Worm (Caenorhabditis elegans) whole organism, young adult: ENCODE results near the gene perm-5.
A peak's percentile ranks its signal among the peaks of the same experiment; 100 is the strongest.

Experiments
- B0261.1 ChIP-seq: sonication (generic microtip); optimal IDR thresholded peaks from 2 replicates; lab custom pipeline; 2016; ENCODE audit warnings: mild to moderate bottlenecking, missing genetic modification characterization, moderate library complexity, missing compliant biosample characterization
- C06A6.2 ChIP-seq: fragments of 200-800 bp; sonication (Bioruptor generic); conservative IDR thresholded peaks from 2 replicates; pipeline ENCODE4 v1.3.6; 2022; ENCODE audit warnings: missing genetic modification characterization, missing compliant biosample characterization
- F10E7.11 ChIP-seq: sonication (generic microtip); optimal IDR thresholded peaks from 2 replicates; lab custom pipeline; 2017; ENCODE audit warnings: mild to moderate bottlenecking, missing genetic modification characterization, moderate library complexity, missing compliant biosample characterization
- F22D6.2 ChIP-seq: sonication (generic microtip); optimal IDR thresholded peaks from 2 replicates; lab custom pipeline; 2016; ENCODE audit warnings: mild to moderate bottlenecking, missing genetic modification characterization, missing compliant biosample characterization
- F37B4.10 ChIP-seq: fragments of 200-800 bp; sonication (Bioruptor generic); IDR thresholded peaks from 2 replicates; pipeline ENCODE4 v1.3.6; 2022; ENCODE audit warnings: missing genetic modification characterization, missing compliant biosample characterization
- F49E8.2 ChIP-seq: sonication (generic microtip); optimal IDR thresholded peaks from 3 replicates; lab custom pipeline; 2017; ENCODE audit warnings: missing genetic modification characterization, mild to moderate bottlenecking, missing compliant biosample characterization, antibody characterized with exemption, moderate library complexity; ENCODE audit not compliant: insufficient read depth
- K11D2.4 ChIP-seq: fragments of 200-800 bp; sonication (Bioruptor generic); IDR thresholded peaks from 2 replicates; pipeline ENCODE4 v1.3.6; 2022; ENCODE audit warnings: missing genetic modification reagents, missing genetic modification characterization, missing compliant biosample characterization
- T26A5.8 ChIP-seq: sonication (generic microtip); optimal IDR thresholded peaks from 2 replicates; lab custom pipeline; 2016; ENCODE audit warnings: missing genetic modification characterization, missing compliant biosample characterization
- Y53G8AR.9 ChIP-seq: fragments of 200-800 bp; sonication (Bioruptor generic); conservative IDR thresholded peaks from 2 replicates; pipeline ENCODE4 v1.3.6; 2022; ENCODE audit warnings: missing genetic modification reagents, missing genetic modification characterization, missing compliant biosample characterization
- Y67H2A.10 ChIP-seq: fragments of 200-800 bp; sonication (Bioruptor generic); conservative IDR thresholded peaks from 2 replicates; pipeline ENCODE4 v1.3.6; 2022; ENCODE audit warnings: missing genetic modification reagents, missing genetic modification characterization, missing compliant biosample characterization
- ZK185.1 ChIP-seq: sonication (generic microtip); optimal IDR thresholded peaks from 2 replicates; lab custom pipeline; 2016; ENCODE audit warnings: mild to moderate bottlenecking, missing genetic modification characterization, missing compliant biosample characterization; ENCODE audit not compliant: poor library complexity, severe bottlenecking
- aptf-2 ChIP-seq: fragments of 200-800 bp; sonication (Bioruptor generic); conservative IDR thresholded peaks from 2 replicates; pipeline ENCODE4 v1.3.6; 2022; ENCODE audit warnings: missing genetic modification reagents, missing genetic modification characterization, missing compliant biosample characterization
- attf-5 ChIP-seq: fragments of 200-800 bp; sonication (Bioruptor generic); optimal IDR thresholded peaks from 2 replicates; lab custom pipeline; 2018; ENCODE audit warnings: mild to moderate bottlenecking, missing genetic modification characterization, missing compliant biosample characterization
- ceh-58 ChIP-seq: fragments of 200-800 bp; sonication (Bioruptor generic); IDR thresholded peaks from 2 replicates; pipeline ENCODE4 v1.3.6; 2022; ENCODE audit warnings: missing genetic modification characterization, missing compliant biosample characterization
- ceh-91 ChIP-seq: fragments of 200-800 bp; sonication (Bioruptor generic); IDR thresholded peaks from 2 replicates; pipeline ENCODE4 v1.3.6; 2022; ENCODE audit warnings: missing genetic modification reagents, missing genetic modification characterization, missing compliant biosample characterization
- chd-7 ChIP-seq: sonication (generic microtip); optimal IDR thresholded peaks from 2 replicates; lab custom pipeline; 2016; ENCODE audit warnings: mild to moderate bottlenecking, missing genetic modification characterization, moderate library complexity, missing compliant biosample characterization
- die-1 ChIP-seq: sonication (generic microtip); optimal IDR thresholded peaks from 2 replicates; lab custom pipeline; 2016; ENCODE audit warnings: missing genotype, mild to moderate bottlenecking, missing genetic modification characterization, missing compliant biosample characterization
- efl-1 ChIP-seq: fragments of 150-350 bp; optimal IDR thresholded peaks from 2 replicates; lab custom pipeline; 2014; ENCODE audit warnings: missing biosample characterization, missing genetic modification reagents, missing genetic modification characterization
- him-1 ChIP-seq: sonication (generic microtip); optimal IDR thresholded peaks from 2 replicates; lab custom pipeline; 2016; ENCODE audit warnings: missing genotype, missing genetic modification reagents, missing genetic modification characterization, missing compliant biosample characterization
- hlh-12 ChIP-seq: sonication (generic microtip); optimal IDR thresholded peaks from 2 replicates; lab custom pipeline; 2016; ENCODE audit warnings: missing genetic modification characterization, missing compliant biosample characterization
- lag-1 ChIP-seq: fragments of 200-800 bp; sonication (Bioruptor generic); IDR thresholded peaks from 2 replicates; pipeline ENCODE4 v1.3.6; 2022; ENCODE audit warnings: missing genetic modification reagents, missing genetic modification characterization, missing compliant biosample characterization
- lin-54 ChIP-seq: fragments of 200-800 bp; sonication (Bioruptor generic); optimal IDR thresholded peaks from 2 replicates; lab custom pipeline; 2018; ENCODE audit warnings: mild to moderate bottlenecking, missing genetic modification characterization, missing compliant biosample characterization
- lir-1 ChIP-seq: fragments of 200-800 bp; sonication (Bioruptor generic); conservative IDR thresholded peaks from 2 replicates; pipeline ENCODE4 v1.3.6; 2022; ENCODE audit warnings: missing genetic modification reagents, missing genetic modification characterization, missing compliant biosample characterization
- lsy-27 ChIP-seq: sonication (generic microtip); optimal IDR thresholded peaks from 2 replicates; lab custom pipeline; 2017; ENCODE audit warnings: missing genetic modification characterization, mild to moderate bottlenecking, missing compliant biosample characterization, antibody characterized with exemption, missing genotype, borderline replicate concordance; ENCODE audit not compliant: insufficient read depth
- madf-10 ChIP-seq: sonication (generic microtip); optimal IDR thresholded peaks from 2 replicates; lab custom pipeline; 2016; ENCODE audit warnings: mild to moderate bottlenecking, missing genetic modification characterization, missing compliant biosample characterization
- madf-3 ChIP-seq: fragments of 200-800 bp; sonication (Bioruptor generic); IDR thresholded peaks from 2 replicates; pipeline ENCODE4 v1.3.6; 2022; ENCODE audit warnings: missing genetic modification reagents, missing genetic modification characterization, missing compliant biosample characterization
- mcd-1 ChIP-seq: fragments of 200-800 bp; sonication (Bioruptor generic); IDR thresholded peaks from 2 replicates; pipeline ENCODE4 v1.3.6; 2022; ENCODE audit warnings: missing genetic modification reagents, missing genetic modification characterization, missing compliant biosample characterization
- nfyb-1 ChIP-seq: fragments of 200-800 bp; sonication (Bioruptor generic); IDR thresholded peaks from 2 replicates; pipeline ENCODE4 v1.3.6; 2022; ENCODE audit warnings: missing genetic modification reagents, missing genetic modification characterization, missing compliant biosample characterization
- nhr-27 ChIP-seq: fragments of 200-800 bp; sonication (Bioruptor generic); optimal IDR thresholded peaks from 2 replicates; lab custom pipeline; 2018; ENCODE audit warnings: mild to moderate bottlenecking, missing genetic modification characterization, moderate library complexity, missing compliant biosample characterization
- nhr-80 ChIP-seq: sonication (generic microtip); optimal IDR thresholded peaks from 2 replicates; lab custom pipeline; 2016; ENCODE audit warnings: missing genetic modification characterization, missing compliant biosample characterization
- nhr-90 ChIP-seq: sonication (generic microtip); optimal IDR thresholded peaks from 2 replicates; lab custom pipeline; 2016; ENCODE audit warnings: missing genotype, mild to moderate bottlenecking, missing genetic modification characterization, missing compliant biosample characterization
- pha-4 ChIP-seq: fragments of 150-350 bp; sonication (generic microtip); optimal IDR thresholded peaks from 2 replicates; lab custom pipeline; 2014; ENCODE audit warnings: missing biosample characterization, missing genetic modification reagents, missing genetic modification characterization
- rcor-1 ChIP-seq: fragments of 200-800 bp; sonication (Bioruptor generic); IDR thresholded peaks from 2 replicates; pipeline ENCODE4 v1.3.6; 2022; ENCODE audit warnings: missing genetic modification reagents, missing genetic modification characterization, missing compliant biosample characterization
- repo-1 ChIP-seq: sonication (generic microtip); optimal IDR thresholded peaks from 2 replicates; lab custom pipeline; 2017; ENCODE audit warnings: mild to moderate bottlenecking, missing genetic modification characterization, missing compliant biosample characterization
- rpc-1 ChIP-seq, 2 experiments: fragments of 150-350 bp in 1 of 2; sonication (generic microtip) in 1 of 2; optimal IDR thresholded peaks; 2 replicates each; lab custom pipeline; 2014 to 2018; ENCODE audit warnings: missing biosample characterization in 1 of 2, missing genetic modification characterization in 1 of 2, missing genetic modification reagents in 1 of 2, missing genotype in 1 of 2
- sdz-38 ChIP-seq: sonication (generic microtip); optimal IDR thresholded peaks from 2 replicates; lab custom pipeline; 2016; ENCODE audit warnings: missing genotype, missing genetic modification characterization, missing compliant biosample characterization
- sea-2 ChIP-seq: fragments of 200-800 bp; sonication (Bioruptor generic); IDR thresholded peaks from 2 replicates; pipeline ENCODE4 v1.3.6; 2022; ENCODE audit warnings: missing genetic modification characterization, missing compliant biosample characterization
- snpc-1.3 ChIP-seq: sonication (generic microtip); optimal IDR thresholded peaks from 2 replicates; lab custom pipeline; 2017; ENCODE audit warnings: missing genetic modification characterization, mild to moderate bottlenecking, missing compliant biosample characterization, antibody characterized with exemption, moderate library complexity, missing genotype, missing genetic modification reagents; ENCODE audit not compliant: insufficient read depth
- somi-1 ChIP-seq: fragments of 200-800 bp; sonication (Bioruptor generic); optimal IDR thresholded peaks from 2 replicates; lab custom pipeline; 2018; ENCODE audit warnings: mild to moderate bottlenecking, missing genetic modification characterization, missing compliant biosample characterization
- unc-130 ChIP-seq: sonication (generic microtip); optimal IDR thresholded peaks from 2 replicates; lab custom pipeline; 2016; ENCODE audit warnings: missing genetic modification reagents, missing genetic modification characterization, missing compliant biosample characterization
- zfh-2 ChIP-seq: fragments of 200-800 bp; sonication (Bioruptor generic); conservative IDR thresholded peaks from 2 replicates; pipeline ENCODE4 v1.3.6; 2022; ENCODE audit warnings: missing genetic modification reagents, missing genetic modification characterization, missing compliant biosample characterization
- zim-3 ChIP-seq: sonication (generic microtip); optimal IDR thresholded peaks from 2 replicates; lab custom pipeline; 2017; ENCODE audit warnings: mild to moderate bottlenecking, missing genetic modification characterization, moderate library complexity, missing compliant biosample characterization
- ztf-22 ChIP-seq: fragments of 200-800 bp; sonication (Bioruptor generic); optimal IDR thresholded peaks from 2 replicates; lab custom pipeline; 2018; ENCODE audit warnings: mild to moderate bottlenecking, missing genetic modification characterization, moderate library complexity, missing compliant biosample characterization
- ztf-25 ChIP-seq: fragments of 200-800 bp; sonication (Bioruptor generic); IDR thresholded peaks from 2 replicates; pipeline ENCODE4 v1.3.6; 2022; ENCODE audit warnings: missing genetic modification reagents, missing genetic modification characterization, missing compliant biosample characterization
- ztf-3 ChIP-seq: fragments of 200-800 bp; sonication (Bioruptor generic); optimal IDR thresholded peaks from 2 replicates; lab custom pipeline; 2018; ENCODE audit warnings: mild to moderate bottlenecking, missing genetic modification characterization, missing compliant biosample characterization

perm-5 gene

DNA sequence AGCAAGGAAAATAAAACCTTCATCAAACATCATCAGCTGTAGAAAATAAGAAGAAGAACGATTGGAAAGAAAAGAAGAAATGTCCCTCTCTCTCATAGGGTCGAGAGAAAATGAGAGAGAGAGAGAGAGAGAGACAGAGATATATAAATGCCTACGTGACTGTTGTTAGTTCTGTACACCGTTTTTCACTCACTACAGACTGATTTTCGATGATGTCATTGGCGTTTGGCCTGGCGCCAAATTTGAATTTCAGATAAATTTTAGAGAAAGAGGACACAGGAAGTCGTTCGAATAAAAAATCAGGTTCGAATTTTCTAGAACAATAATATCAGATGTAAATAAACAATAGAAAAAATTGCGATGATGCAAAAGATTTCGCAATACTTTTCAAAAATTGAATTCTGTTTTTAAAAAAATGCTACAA, 47.3 kb downstream of the perm-5 start (continued):
- TF ChIP-seq nhr-80 (tag; lab: Kevin White, UChicago) (no peak), sea-2 (GFP tag; lab: Robert Waterston, UW) (no peak), zfh-2 (GFP tag; lab: Robert Waterston, UW) (no peak), repo-1 (tag; lab: Kevin White, UChicago) (no peak), C06A6.2 (peak; percentile 61; the same call in 1 of the 2 replicates), attf-5 (GFP tag; lab: Kevin White, UChicago) (peak; percentile 41), Y53G8AR.9 (GFP tag; lab: Robert Waterston, UW) (no peak), somi-1 (GFP tag; lab: Kevin White, UChicago) (peak; percentile 43), F37B4.10 (GFP tag; lab: Robert Waterston, UW) (no peak), ZK185.1 (tag; lab: Kevin White, UChicago) (no peak), madf-3 (GFP tag; lab: Robert Waterston, UW) (no peak), ztf-3 (GFP tag; lab: Kevin White, UChicago) (no peak), chd-7 (tag; lab: Kevin White, UChicago) (no peak), efl-1 (GFP tag; lab: Kevin White, UChicago) (no peak), lsy-27 (tag; lab: Kevin White, UChicago) (no peak), nhr-27 (tag; lab: Kevin White, UChicago) (no peak), ceh-58 (GFP tag; lab: Robert Waterston, UW) (no peak)

DNA sequence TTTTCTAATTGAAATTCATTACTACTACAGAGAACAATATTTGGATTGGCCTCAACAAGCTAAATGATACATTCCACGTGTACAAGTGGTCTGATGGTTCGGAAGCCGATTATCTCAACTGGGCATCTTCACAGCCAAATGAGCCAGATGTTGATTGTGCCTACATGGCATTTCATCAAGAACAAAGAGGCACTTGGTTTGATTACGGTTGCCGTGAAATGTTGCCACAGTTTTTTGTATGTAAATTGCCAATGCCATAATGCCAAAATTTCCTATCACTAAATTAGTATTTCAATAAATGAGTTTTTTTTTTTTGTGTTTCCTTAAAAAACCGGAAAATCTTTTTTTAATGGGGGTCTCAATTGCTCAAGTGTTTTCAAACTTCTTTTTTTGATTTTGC, 48.6 kb downstream of the perm-5 start:
- TF ChIP-seq pha-4 (tag; lab: Kevin White, UChicago) (no peak), nfyb-1 (GFP tag; lab: Robert Waterston, UW) (no peak), F10E7.11 (tag; lab: Kevin White, UChicago) (no peak), sdz-38 (no peak), aptf-2 (GFP tag; lab: Robert Waterston, UW) (no peak), ceh-91 (GFP tag; lab: Robert Waterston, UW) (no peak), lag-1 (GFP tag; lab: Robert Waterston, UW) (no peak)

DNA sequence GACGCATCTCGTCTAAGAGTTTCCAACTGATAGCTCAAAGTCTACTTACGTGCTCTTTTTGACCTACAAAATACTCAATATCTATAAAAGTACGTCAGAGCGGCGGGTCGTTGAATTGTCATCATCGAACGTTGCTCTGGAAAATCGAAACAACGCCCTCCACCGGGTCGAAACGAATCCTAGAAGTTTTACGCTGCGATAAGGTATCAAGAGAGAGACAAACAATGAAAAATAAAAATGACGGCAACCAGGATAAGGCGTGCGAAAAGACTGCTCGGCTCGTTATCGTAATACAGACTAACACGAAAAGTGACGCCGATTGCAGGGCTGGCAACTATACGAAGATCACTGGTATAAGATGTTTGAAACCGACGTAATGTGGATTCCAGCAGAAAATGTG, 49.1 kb downstream of the perm-5 start:
- TF ChIP-seq somi-1 (GFP tag; lab: Kevin White, UChicago) (no peak), ztf-22 (GFP tag; lab: Kevin White, UChicago) (no peak), pha-4 (tag; lab: Kevin White, UChicago) (peak; percentile 65), madf-3 (GFP tag; lab: Robert Waterston, UW) (no peak), B0261.1 (tag; lab: Kevin White, UChicago) (no peak), ztf-25 (GFP tag; lab: Robert Waterston, UW) (no peak), ZK185.1 (tag; lab: Kevin White, UChicago) (no peak), Y67H2A.10 (no peak), chd-7 (tag; lab: Kevin White, UChicago) (no peak), F22D6.2 (tag; lab: Kevin White, UChicago) (no peak), rcor-1 (GFP tag; lab: Robert Waterston, UW) (no peak), him-1 (tag; lab: Kevin White, UChicago) (no peak), die-1 (tag; lab: Kevin White, UChicago) (no peak), madf-10 (tag; lab: Kevin White, UChicago) (peak; percentile 38), hlh-12 (no peak), F49E8.2 (no peak), unc-130 (GFP tag; lab: Kevin White, UChicago) (no peak), K11D2.4 (GFP tag; lab: Robert Waterston, UW) (no peak), T26A5.8 (tag; lab: Kevin White, UChicago) (no peak), nhr-90 (tag; lab: Kevin White, UChicago) (peak; percentile 21), mcd-1 (0 out of 2 replicates have a peak, but pooled peaks have one; percentile 6), lir-1 (GFP tag; lab: Robert Waterston, UW) (no peak), snpc-1.3 (tag; lab: Kevin White, UChicago) (no peak), nhr-80 (tag; lab: Kevin White, UChicago) (peak; percentile 92), Y53G8AR.9 (GFP tag; lab: Robert Waterston, UW) (0 out of 2 replicates have a peak, but pooled peaks have one; percentile 41), rpc-1 (optimal IDR thresholded peaks at IDR 0.05; lab: Kevin White, UChicago) (no peak), rpc-1 (tag; optimal IDR thresholded peaks at IDR 0.05; lab: Kevin White, UChicago) (no peak), zim-3 (no peak), lin-54 (GFP tag; lab: Kevin White, UChicago) (no peak)
